Fruit fly (Drosophila melanogaster): ENCODE results near the gene neo.

Gene neo

dm6 chr3R:29794161-29794882 is 24.6 kb upstream of the neo start, which contains the start of gene sro:
TSS of gene sro (plus strand) at chr3R:29794597.
- TF ChIP-seq topi (GFP tag; optimal IDR thresholded peaks at IDR 0.05) (peak; percentile 35), CG31627 (GFP tag; optimal IDR thresholded peaks at IDR 0.05) (peak; percentile 6), Hr4 (GFP tag; optimal IDR thresholded peaks at IDR 0.05) (no peak), cyc (GFP tag; optimal IDR thresholded peaks at IDR 0.05) (no peak), fd85E (GFP tag; optimal IDR thresholded peaks at IDR 0.05) (no peak), esn (GFP tag; optimal IDR thresholded peaks at IDR 0.05) (peak; percentile 21), CG4318 (GFP tag; optimal IDR thresholded peaks at IDR 0.05) (no peak), fkh (GFP tag; optimal IDR thresholded peaks at IDR 0.05) (no peak), salr (GFP tag; optimal IDR thresholded peaks at IDR 0.05) (no peak), CG11902 (GFP tag; optimal IDR thresholded peaks at IDR 0.05) (no peak), CG11762 (GFP tag; optimal IDR thresholded peaks at IDR 0.05; ENCODE audit: insufficient read depth) (no peak), lz (GFP tag; optimal IDR thresholded peaks at IDR 0.05) (no peak), Eip78C (GFP tag) (peak; percentile 24), Met (GFP tag; optimal IDR thresholded peaks at IDR 0.05) (no peak), Hr38 (GFP tag; optimal IDR thresholded peaks at IDR 0.05) (no peak), CG8632 (GFP tag; optimal IDR thresholded peaks at IDR 0.05) (no peak), Gug (GFP tag; IDR thresholded peaks at IDR 0.05) (no peak), CG6808 (GFP tag; optimal IDR thresholded peaks at IDR 0.05) (no peak), ss (GFP tag; optimal IDR thresholded peaks at IDR 0.05) (no peak), svp (GFP tag) (peak; percentile 75), CG8119 (GFP tag; IDR thresholded peaks at IDR 0.05) (no peak), dac (GFP tag; optimal IDR thresholded peaks at IDR 0.05) (no peak), Sox102F (GFP tag; optimal IDR thresholded peaks at IDR 0.05) (no peak), CG34406 (GFP tag; optimal IDR thresholded peaks at IDR 0.05) (no peak), CG6163 (GFP tag; IDR thresholded peaks at IDR 0.05) (no peak), Ets96B (tag; optimal IDR thresholded peaks at IDR 0.05) (no peak), CG15336 (GFP tag; IDR thresholded peaks at IDR 0.05) (no peak), Eip93F (GFP tag; optimal IDR thresholded peaks at IDR 0.05) (no peak), CG3032 (tag; optimal IDR thresholded peaks at IDR 0.05) (no peak), acj6 (GFP tag; optimal IDR thresholded peaks at IDR 0.05) (no peak), CG6792 (GFP tag; optimal IDR thresholded peaks at IDR 0.05) (no peak), Hr39 (GFP tag; optimal IDR thresholded peaks at IDR 0.05) (peak; percentile 18), CG11294 (GFP tag; IDR thresholded peaks at IDR 0.05) (no peak), spab (GFP tag; optimal IDR thresholded peaks at IDR 0.05) (no peak), Sox15 (GFP tag; optimal IDR thresholded peaks at IDR 0.05) (no peak), CG16779 (tag; optimal IDR thresholded peaks at IDR 0.05) (no peak), OdsH (GFP tag; optimal IDR thresholded peaks at IDR 0.05) (no peak)

- TF ChIP-seq Blimp-1 (GFP tag; optimal IDR thresholded peaks at IDR 0.05) (no peak), CG6163 (GFP tag; IDR thresholded peaks at IDR 0.05) (no peak), Ets21C (GFP tag; optimal IDR thresholded peaks at IDR 0.05) (no peak), achi (GFP tag; optimal IDR thresholded peaks at IDR 0.05) (no peak), svp (GFP tag) (no peak), Ets96B (tag; optimal IDR thresholded peaks at IDR 0.05) (no peak), CG1621 (tag; optimal IDR thresholded peaks at IDR 0.05) (no peak), Eip93F (GFP tag; optimal IDR thresholded peaks at IDR 0.05) (no peak), CG8119 (GFP tag; IDR thresholded peaks at IDR 0.05) (no peak)
Measured at dm6 chr3R:29797183-29797582, 21.7 kb upstream of the neo start.
